Worm (Caenorhabditis elegans): ENCODE results near the gene metl-5.

Gene metl-5

DNA sequence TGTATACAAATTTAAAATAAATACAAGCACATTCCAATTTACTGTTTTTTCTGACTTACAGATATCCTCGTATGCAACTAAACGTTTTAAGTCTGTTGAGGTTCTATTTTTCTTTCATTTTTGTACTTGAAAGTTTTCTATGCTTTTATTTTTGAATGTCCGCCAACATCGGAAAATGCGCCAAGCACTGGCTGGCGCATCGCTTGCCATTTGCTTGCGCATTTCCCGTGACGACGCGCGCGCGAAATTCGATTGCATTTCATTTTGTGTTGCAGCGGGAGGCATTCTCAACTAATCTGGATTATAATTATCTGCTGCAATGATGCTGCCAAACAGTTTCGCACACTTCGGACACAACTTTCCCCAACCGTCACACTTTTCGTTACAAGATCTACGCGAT lies 45.8 kb upstream of the metl-5 start, which contains the start of gene fbxl-2 (continued):
- peak; percentile 59 for TF ChIP-seq ama-1 (optimal IDR thresholded peaks at IDR 0.05)
- peak; percentile 6 for TF ChIP-seq ceh-28 (tag; optimal IDR thresholded peaks at IDR 0.05)
- peak; percentile 90; the same call in 1 of the 2 replicates for TF ChIP-seq zfp-3 (GFP tag; conservative IDR thresholded peaks at IDR 0.05)
- peak in 1 of 2 experiments; percentile 92 for TF ChIP-seq unc-62 (GFP tag; optimal IDR thresholded peaks at IDR 0.05 in 1 of 2)
- TF ChIP-seq unc-62 (tag; optimal IDR thresholded peaks at IDR 0.05): no peak
- TF ChIP-seq Y75B8A.6 (GFP tag; IDR thresholded peaks at IDR 0.05): peak; percentile 89
- TF ChIP-seq ceh-44 (GFP tag; IDR thresholded peaks at IDR 0.05): 0 out of 2 replicates have a peak, but pooled peaks have one; percentile 6
- no peak for TF ChIP-seq skn-1 (tag; optimal IDR thresholded peaks at IDR 0.05)
- peak; percentile 94 for TF ChIP-seq hmg-1.1 (GFP tag; IDR thresholded peaks at IDR 0.05)
- no peak for TF ChIP-seq T20F7.1 (GFP tag; optimal IDR thresholded peaks at IDR 0.05)
- peak; percentile 65 for TF ChIP-seq jun-1 (tag; optimal IDR thresholded peaks at IDR 0.05)
- peak; percentile 92 for TF ChIP-seq nhr-6 (tag; optimal IDR thresholded peaks at IDR 0.05)
- peak; percentile 44 for TF ChIP-seq ceh-32 (tag; optimal IDR thresholded peaks at IDR 0.05; ENCODE audit: poor library complexity)
- TF ChIP-seq dve-1 (tag; optimal IDR thresholded peaks at IDR 0.05; ENCODE audit: insufficient read depth): peak; percentile 95
- peak; percentile 93 for TF ChIP-seq nhr-42 (GFP tag; IDR thresholded peaks at IDR 0.05)
- TF ChIP-seq gei-8 (GFP tag; optimal IDR thresholded peaks at IDR 0.05): peak; percentile 41
- peak; percentile 51; the same call in 1 of the 2 replicates for TF ChIP-seq nhr-41 (GFP tag; IDR thresholded peaks at IDR 0.05)
- peak; percentile 28 for TF ChIP-seq zip-2 (tag; optimal IDR thresholded peaks at IDR 0.05)
- no peak for TF ChIP-seq unc-39 (tag; optimal IDR thresholded peaks at IDR 0.05)
- TF ChIP-seq saeg-2 (GFP tag; IDR thresholded peaks at IDR 0.05): peak; percentile 84
- no peak for TF ChIP-seq snpc-4 (tag; optimal IDR thresholded peaks at IDR 0.05)
- TF ChIP-seq ctbp-1 (GFP tag; IDR thresholded peaks at IDR 0.05): peak; percentile 85
- 0 out of 2 replicates have a peak, but pooled peaks have one; percentile 24 for TF ChIP-seq dmd-8 (GFP tag; IDR thresholded peaks at IDR 0.05)
- peak; percentile 84 for TF ChIP-seq tra-1 (GFP tag; IDR thresholded peaks at IDR 0.05)
- TF ChIP-seq F44E2.7 (GFP tag; IDR thresholded peaks at IDR 0.05): no peak
- TF ChIP-seq egl-43 (GFP tag; IDR thresholded peaks at IDR 0.05): peak; percentile 82
- no peak for TF ChIP-seq tag-97 (GFP tag; IDR thresholded peaks at IDR 0.05)
- TF ChIP-seq nhr-28 (tag; optimal IDR thresholded peaks at IDR 0.05): peak; percentile 76
- TF ChIP-seq pha-4 (GFP tag; IDR thresholded peaks at IDR 0.05): no peak
- no peak for TF ChIP-seq pha-4 (tag; optimal IDR thresholded peaks at IDR 0.05)
- TF ChIP-seq hlh-30 (tag; optimal IDR thresholded peaks at IDR 0.05; ENCODE audit: insufficient read depth): peak; percentile 90
- peak; percentile 73 for TF ChIP-seq Y48G9A.11 (GFP tag; IDR thresholded peaks at IDR 0.05)
- peak; percentile 77 for TF ChIP-seq mxl-3 (GFP tag; optimal IDR thresholded peaks at IDR 0.05)
- peak; percentile 94 for TF ChIP-seq lin-13 (GFP tag; optimal IDR thresholded peaks at IDR 0.05)
- TF ChIP-seq zag-1 (tag; optimal IDR thresholded peaks at IDR 0.05): no peak
- TF ChIP-seq aly-2 (tag; optimal IDR thresholded peaks at IDR 0.05): no peak
- 0 out of 2 replicates have a peak, but pooled peaks have one; percentile 54 for TF ChIP-seq snpc-1.2 (GFP tag; IDR thresholded peaks at IDR 0.05)
- TF ChIP-seq ces-1 (GFP tag; optimal IDR thresholded peaks at IDR 0.05): no peak
- TF ChIP-seq sdz-12 (GFP tag; optimal IDR thresholded peaks at IDR 0.05): no peak
- no peak for TF ChIP-seq nhr-10 (tag; optimal IDR thresholded peaks at IDR 0.05)
- TF ChIP-seq arid-1 (GFP tag; conservative IDR thresholded peaks at IDR 0.05): peak; percentile 88
- peak; percentile 97 for TF ChIP-seq mes-2 (tag; optimal IDR thresholded peaks at IDR 0.05; ENCODE audit: poor library complexity, severe bottlenecking)
- no peak for TF ChIP-seq F26F4.8 (GFP tag; conservative IDR thresholded peaks at IDR 0.05)
- no peak for TF ChIP-seq daf-8 (GFP tag; IDR thresholded peaks at IDR 0.05)
- TF ChIP-seq ztf-11 (tag; optimal IDR thresholded peaks at IDR 0.05): no peak
- peak; percentile 70 for TF ChIP-seq nhr-48 (tag; optimal IDR thresholded peaks at IDR 0.05)
- TF ChIP-seq daf-19 (GFP tag; conservative IDR thresholded peaks at IDR 0.05): no peak
- TF ChIP-seq mxl-2 (GFP tag; conservative IDR thresholded peaks at IDR 0.05): 0 out of 2 replicates have a peak, but pooled peaks have one; percentile 57
- peak; percentile 100 for TF ChIP-seq dpl-1 (GFP tag; optimal IDR thresholded peaks at IDR 0.05)
- peak; percentile 96 for TF ChIP-seq fkh-10 (GFP tag; optimal IDR thresholded peaks at IDR 0.05)
- TF ChIP-seq hlh-11 (tag; optimal IDR thresholded peaks at IDR 0.05): peak; percentile 89
- no peak for TF ChIP-seq lin-39 (tag; optimal IDR thresholded peaks at IDR 0.05)
